Worm (Caenorhabditis elegans) whole organism, early embryonic: ENCODE results near the gene dcap-2.
A peak's percentile ranks its signal among the peaks of the same experiment; 100 is the strongest.

Experiments used
- B0310.2 ChIP-seq: sonication (generic microtip); optimal IDR thresholded peaks from 2 replicates; lab custom pipeline; 2016; ENCODE audit warnings: mild to moderate bottlenecking, missing genetic modification characterization, missing compliant biosample characterization
- F13C5.2 ChIP-seq: sonication (generic microtip); optimal IDR thresholded peaks from 2 replicates; lab custom pipeline; 2017; ENCODE audit warnings: mild to moderate bottlenecking, missing genetic modification characterization, inconsistent platforms, missing compliant biosample characterization
- aly-1 ChIP-seq: sonication (generic microtip); optimal IDR thresholded peaks from 2 replicates; lab custom pipeline; 2016; ENCODE audit warnings: missing genetic modification characterization, missing compliant biosample characterization
- ama-1 ChIP-seq: fragments of 150-350 bp; optimal IDR thresholded peaks from 2 replicates; lab custom pipeline; 2014
- ceh-13 ChIP-seq: fragments of 200-800 bp; sonication (Bioruptor generic); optimal IDR thresholded peaks from 2 replicates; lab custom pipeline; 2018; ENCODE audit warnings: mild to moderate bottlenecking, missing genetic modification characterization, missing compliant biosample characterization
- ceh-36 ChIP-seq: sonication (generic microtip); optimal IDR thresholded peaks from 2 replicates; lab custom pipeline; 2016; ENCODE audit warnings: missing genetic modification characterization, inconsistent platforms, missing compliant biosample characterization
- ets-7 ChIP-seq: sonication (generic microtip); optimal IDR thresholded peaks from 2 replicates; lab custom pipeline; 2016; ENCODE audit warnings: missing genotype, missing genetic modification characterization, missing compliant biosample characterization
- flt-1 ChIP-seq: fragments of 200-800 bp; sonication (Bioruptor generic); IDR thresholded peaks from 2 replicates; pipeline ENCODE4 v1.3.6; 2022; ENCODE audit warnings: missing genetic modification characterization, missing compliant biosample characterization
- hmbx-1 ChIP-seq: sonication (generic microtip); optimal IDR thresholded peaks from 2 replicates; lab custom pipeline; 2016; ENCODE audit warnings: mild to moderate bottlenecking, missing genetic modification characterization, missing compliant biosample characterization
- hmg-4 ChIP-seq: fragments of 200-800 bp; sonication (Bioruptor generic); optimal IDR thresholded peaks from 2 replicates; lab custom pipeline; 2018; ENCODE audit warnings: mild to moderate bottlenecking, missing genetic modification characterization, missing compliant biosample characterization
- hnd-1 ChIP-seq: sonication (generic microtip); optimal IDR thresholded peaks from 2 replicates; lab custom pipeline; 2016; ENCODE audit warnings: missing genetic modification characterization, missing compliant biosample characterization
- pes-1 ChIP-seq: fragments of 200-800 bp; sonication (Bioruptor generic); IDR thresholded peaks from 2 replicates; pipeline ENCODE4 v1.3.6; 2022; ENCODE audit warnings: missing genetic modification reagents, missing genetic modification characterization, missing compliant biosample characterization
- scrt-1 ChIP-seq: fragments of 200-800 bp; sonication (Bioruptor generic); IDR thresholded peaks from 2 replicates; pipeline ENCODE4 v1.3.6; 2022; ENCODE audit warnings: missing genetic modification characterization, missing compliant biosample characterization
- sea-1 ChIP-seq: fragments of 200-800 bp; sonication (Bioruptor generic); conservative IDR thresholded peaks from 2 replicates; pipeline ENCODE4 v1.3.6; 2022; ENCODE audit warnings: missing genetic modification characterization, missing compliant biosample characterization
- tbx-11 ChIP-seq: fragments of 200-800 bp; sonication (Bioruptor generic); IDR thresholded peaks from 2 replicates; pipeline ENCODE4 v1.3.6; 2022; ENCODE audit warnings: missing genetic modification characterization, missing compliant biosample characterization
- tbx-37 ChIP-seq: fragments of 200-800 bp; sonication (Bioruptor generic); conservative IDR thresholded peaks from 2 replicates; pipeline ENCODE4 v1.3.6; 2022; ENCODE audit warnings: missing genetic modification reagents, missing genetic modification characterization, missing compliant biosample characterization
- tra-4 ChIP-seq: sonication (generic microtip); optimal IDR thresholded peaks from 2 replicates; lab custom pipeline; 2017; ENCODE audit warnings: missing genetic modification characterization, missing compliant biosample characterization

The dcap-2 gene

DNA sequence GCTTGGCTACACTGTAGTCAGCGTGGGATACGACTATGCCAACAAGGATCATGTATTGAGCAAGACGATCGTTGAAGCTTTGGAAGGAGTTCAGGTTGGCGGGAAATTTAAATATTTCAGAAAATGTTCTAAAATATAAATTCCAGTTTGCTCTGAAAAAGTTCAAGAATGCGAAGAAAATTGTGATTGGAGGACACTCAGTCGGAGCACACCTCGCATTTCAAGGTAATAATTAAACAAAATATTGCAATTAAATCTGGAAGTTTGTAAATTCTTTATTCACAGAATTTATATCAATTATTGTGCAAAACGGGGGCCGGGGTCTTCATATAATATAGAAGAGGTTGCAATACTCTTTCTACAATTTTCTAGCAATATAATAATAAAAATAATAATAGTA is 11.6 kb downstream of the dcap-2 start:
- TF ChIP-seq F13C5.2 (tag; lab: Kevin White, UChicago), result no peak

DNA sequence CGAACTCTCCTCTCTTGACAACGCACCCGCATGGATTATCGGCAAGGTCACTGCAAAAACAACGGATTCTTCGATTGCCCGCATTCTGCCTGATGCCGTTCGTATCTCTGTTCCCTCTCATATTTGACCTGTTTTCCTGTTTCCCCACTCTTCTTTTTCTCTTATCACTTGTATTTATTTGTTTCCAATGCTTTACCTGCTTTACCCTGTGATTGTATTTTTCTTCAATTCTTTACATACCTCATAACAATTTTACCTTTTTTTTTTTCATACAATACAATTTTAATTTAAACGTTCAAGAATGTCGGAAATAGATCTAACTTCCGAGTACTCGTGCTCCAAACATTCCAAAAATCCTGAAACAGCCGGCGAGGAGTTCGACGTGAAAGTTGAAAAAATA is 12.7 kb downstream of the dcap-2 start, which contains the start of gene afmd-2:
Gene afmd-2, plus strand, starts transcription at position 301 of the 400 bp plus-strand sequence.
- TF ChIP-seq F13C5.2 (tag; lab: Kevin White, UChicago) (no peak), flt-1 (GFP tag; lab: Robert Waterston, UW) (no peak), ceh-36 (tag; lab: Kevin White, UChicago) (no peak), hmbx-1 (tag; lab: Kevin White, UChicago) (no peak)

ce11 chrIV:13505662-13506061 is 16.0 kb downstream of the dcap-2 start, which contains the start of gene nlp-17:
nlp-17 (minus strand) TSS chrIV:13505762.
- TF ChIP-seq ceh-13 (GFP tag; lab: Kevin White, UChicago) (no peak), ceh-36 (tag; lab: Kevin White, UChicago) (no peak), scrt-1 (no peak), hnd-1 (no peak), tbx-11 (GFP tag; lab: Robert Waterston, UW) (no peak), aly-1 (no peak), tra-4 (tag; lab: Kevin White, UChicago) (no peak), sea-1 (GFP tag; lab: Robert Waterston, UW) (no peak), ama-1 (lab: Kevin White, UChicago) (no peak), tbx-37 (GFP tag; lab: Robert Waterston, UW) (no peak)

DNA sequence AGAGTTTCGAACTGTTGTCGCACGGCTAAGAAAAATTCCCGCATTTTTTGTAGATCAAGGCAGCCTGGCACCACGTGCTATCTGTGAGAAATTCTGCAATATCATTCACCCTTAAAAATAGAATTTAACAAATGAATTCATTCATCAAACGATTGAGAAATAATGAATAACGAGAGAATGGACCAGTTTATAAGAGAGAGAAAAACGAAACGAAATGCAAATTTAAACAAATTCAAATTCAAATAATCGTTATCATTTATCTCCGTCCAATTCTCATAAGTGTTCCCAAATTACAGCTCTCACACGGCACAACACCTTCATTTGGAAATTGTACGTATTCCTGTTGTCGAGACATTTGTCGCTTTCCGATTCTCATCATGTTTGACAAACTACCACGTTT is 16.5 kb downstream of the dcap-2 start, which contains the start of gene seld-1:
Gene seld-1, plus strand, starts transcription at position 301 of the 400 bp plus-strand sequence.
- TF ChIP-seq tra-4 (tag; lab: Kevin White, UChicago) (no peak), ama-1 (lab: Kevin White, UChicago) (no peak), ceh-13 (GFP tag; lab: Kevin White, UChicago) (no peak), ets-7 (tag; lab: Kevin White, UChicago) (no peak), ceh-36 (tag; lab: Kevin White, UChicago) (no peak), B0310.2 (tag; lab: Kevin White, UChicago) (no peak), sea-1 (GFP tag; lab: Robert Waterston, UW) (no peak), scrt-1 (no peak), pes-1 (GFP tag; lab: Robert Waterston, UW) (no peak), tbx-11 (GFP tag; lab: Robert Waterston, UW) (no peak)

DNA sequence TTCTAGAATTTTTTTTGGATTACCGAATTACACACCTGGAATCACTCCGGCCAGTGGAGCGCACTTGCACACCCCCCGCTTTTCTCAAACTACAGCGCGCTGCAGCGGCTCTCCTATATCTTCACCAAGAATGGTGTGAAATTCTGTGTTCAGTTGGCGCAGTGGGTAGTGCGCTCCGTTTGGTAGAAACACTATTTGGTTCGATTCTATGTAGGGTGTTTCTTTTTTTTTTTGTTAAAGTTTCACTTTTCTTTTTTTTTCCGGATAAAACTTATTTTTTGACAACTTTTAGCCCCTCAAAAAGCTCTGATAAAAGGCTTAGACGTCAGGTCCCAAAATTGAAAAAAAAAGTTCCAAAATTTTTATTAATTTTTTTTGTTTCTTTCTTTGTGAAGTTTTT is 17.6 kb downstream of the dcap-2 start:
- peak; percentile 63 for TF ChIP-seq pes-1 (GFP tag; lab: Robert Waterston, UW)
- TF ChIP-seq flt-1 (GFP tag; lab: Robert Waterston, UW), result peak; percentile 59
- 0 out of 2 replicates have a peak, but pooled peaks have one; percentile 14 for TF ChIP-seq scrt-1

ce11 chrIV:13502806-13503363 is 18.8 kb downstream of the dcap-2 start, which contains the start of gene tbc-9:
tbc-9 (minus strand) TSS chrIV:13502856.
- TF ChIP-seq aly-1 (no peak), ceh-13 (GFP tag; lab: Kevin White, UChicago) (no peak), ets-7 (tag; lab: Kevin White, UChicago) (no peak), flt-1 (GFP tag; lab: Robert Waterston, UW) (no peak), sea-1 (GFP tag; lab: Robert Waterston, UW) (no peak), scrt-1 (no peak)

DNA sequence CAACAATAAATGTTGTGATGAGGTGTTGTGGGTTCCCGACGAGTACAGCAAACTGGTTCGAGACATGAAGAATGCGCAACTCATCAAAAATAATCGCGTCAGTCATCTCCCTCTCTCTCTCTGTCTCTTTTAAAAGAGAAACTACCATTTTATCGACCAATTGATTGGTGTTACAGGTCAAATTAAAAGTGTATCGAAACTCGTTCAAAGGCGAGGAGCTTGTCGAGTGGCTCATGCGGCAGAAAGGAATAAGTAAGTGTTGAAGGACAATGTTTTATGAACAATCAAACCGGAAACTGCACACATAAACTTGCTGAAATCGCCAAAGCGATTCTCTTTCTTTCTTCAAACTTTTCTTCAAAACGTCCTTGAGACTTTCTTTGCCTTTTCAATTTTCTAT is 28.0 kb downstream of the dcap-2 start:
- no peak for TF ChIP-seq ceh-13 (GFP tag; lab: Kevin White, UChicago)
- no peak for TF ChIP-seq hmg-4 (GFP tag; lab: Kevin White, UChicago)
- no peak for TF ChIP-seq hnd-1
- no peak for TF ChIP-seq ama-1 (lab: Kevin White, UChicago)
- TF ChIP-seq ets-7 (tag; lab: Kevin White, UChicago), result no peak
- no peak for TF ChIP-seq tbx-37 (GFP tag; lab: Robert Waterston, UW)
- TF ChIP-seq tbx-11 (GFP tag; lab: Robert Waterston, UW), result no peak
- no peak for TF ChIP-seq pes-1 (GFP tag; lab: Robert Waterston, UW)
- TF ChIP-seq B0310.2 (tag; lab: Kevin White, UChicago), result no peak
- TF ChIP-seq ceh-36 (tag; lab: Kevin White, UChicago), result no peak
- TF ChIP-seq sea-1 (GFP tag; lab: Robert Waterston, UW), result no peak
- TF ChIP-seq aly-1, result no peak
- no peak for TF ChIP-seq scrt-1
- TF ChIP-seq tra-4 (tag; lab: Kevin White, UChicago), result no peak

DNA sequence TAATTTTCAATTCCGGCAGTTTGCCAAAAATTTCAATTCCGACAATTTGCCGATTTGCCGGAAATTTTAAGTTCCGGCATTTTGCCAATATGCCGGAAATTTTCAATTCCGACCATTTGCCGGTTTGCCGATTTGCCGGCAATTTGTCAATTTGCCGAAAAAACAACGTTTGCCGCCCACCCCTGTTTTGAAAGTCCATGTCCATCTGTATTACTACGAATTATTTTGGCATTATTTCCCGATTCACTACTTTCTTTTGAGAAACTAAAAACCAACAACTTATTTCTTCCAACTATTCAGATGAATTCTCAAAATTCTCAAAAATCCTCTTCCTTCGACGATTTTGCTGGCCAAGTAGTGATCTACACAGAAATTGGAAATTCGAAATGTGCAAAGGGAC is 29.4 kb downstream of the dcap-2 start, which contains the start of gene Y45F10A.7:
Gene Y45F10A.7, plus strand, starts transcription at position 301 of the 400 bp plus-strand sequence.
- TF ChIP-seq sea-1 (GFP tag; lab: Robert Waterston, UW) (no peak), ets-7 (tag; lab: Kevin White, UChicago) (no peak), tbx-37 (GFP tag; lab: Robert Waterston, UW) (no peak), flt-1 (GFP tag; lab: Robert Waterston, UW) (no peak), ama-1 (lab: Kevin White, UChicago) (no peak), ceh-13 (GFP tag; lab: Kevin White, UChicago) (no peak), hnd-1 (no peak), F13C5.2 (tag; lab: Kevin White, UChicago) (no peak), hmbx-1 (tag; lab: Kevin White, UChicago) (no peak), scrt-1 (no peak), pes-1 (GFP tag; lab: Robert Waterston, UW) (no peak), hmg-4 (GFP tag; lab: Kevin White, UChicago) (no peak), tbx-11 (GFP tag; lab: Robert Waterston, UW) (no peak), aly-1 (no peak)
